Fruit fly (Drosophila melanogaster): ENCODE data around the gene CG43138.

The CG43138 gene

dm6 chrX:7539126-7539525 lies 11.0 kb downstream of the CG43138 start (continued):
- TF ChIP-seq fd85E (GFP tag; optimal IDR thresholded peaks at IDR 0.05) (no peak), topi (GFP tag; optimal IDR thresholded peaks at IDR 0.05) (no peak), vri (GFP tag; optimal IDR thresholded peaks at IDR 0.05) (no peak), CG4318 (GFP tag; optimal IDR thresholded peaks at IDR 0.05) (peak; percentile 8), Smox (GFP tag; optimal IDR thresholded peaks at IDR 0.05) (no peak), CG11762 (GFP tag; optimal IDR thresholded peaks at IDR 0.05; ENCODE audit: insufficient read depth) (peak; percentile 5), CG6276 (GFP tag; optimal IDR thresholded peaks at IDR 0.05) (no peak), CG8632 (GFP tag; optimal IDR thresholded peaks at IDR 0.05) (no peak), Ets96B (tag; optimal IDR thresholded peaks at IDR 0.05) (peak; percentile 34), Hr39 (GFP tag; optimal IDR thresholded peaks at IDR 0.05) (no peak), fkh (GFP tag; optimal IDR thresholded peaks at IDR 0.05) (no peak), achi (GFP tag; optimal IDR thresholded peaks at IDR 0.05) (peak; percentile 33), CG10631 (GFP tag; optimal IDR thresholded peaks at IDR 0.05) (peak; percentile 20), CG32006 (GFP tag; optimal IDR thresholded peaks at IDR 0.05) (peak; percentile 24), Eip78C (GFP tag) (peak; percentile 65), Met (GFP tag; optimal IDR thresholded peaks at IDR 0.05) (no peak), fd59A (GFP tag; optimal IDR thresholded peaks at IDR 0.05) (no peak), dsx (GFP tag; optimal IDR thresholded peaks at IDR 0.05; ENCODE audit: poor library complexity, severe bottlenecking) (no peak), CG34406 (GFP tag; optimal IDR thresholded peaks at IDR 0.05) (no peak), esn (GFP tag; optimal IDR thresholded peaks at IDR 0.05) (no peak), CG6163 (GFP tag; IDR thresholded peaks at IDR 0.05) (peak; percentile 80)

dm6 chrX:7540749-7541454 lies 12.8 kb downstream of the CG43138 start:
- TF ChIP-seq CG8632 (GFP tag; optimal IDR thresholded peaks at IDR 0.05) (peak; percentile 33), salr (GFP tag; optimal IDR thresholded peaks at IDR 0.05) (peak in 1 of 2 experiments; percentile 21), Eip93F (GFP tag; optimal IDR thresholded peaks at IDR 0.05) (no peak), Lpt (GFP tag; optimal IDR thresholded peaks at IDR 0.05) (no peak), CG6854 (GFP tag; optimal IDR thresholded peaks at IDR 0.05) (no peak), Hr4 (GFP tag; optimal IDR thresholded peaks at IDR 0.05) (no peak), achi (GFP tag; optimal IDR thresholded peaks at IDR 0.05) (peak; percentile 38), Sox102F (GFP tag; optimal IDR thresholded peaks at IDR 0.05) (no peak), fd59A (GFP tag; optimal IDR thresholded peaks at IDR 0.05) (peak; percentile 34), topi (GFP tag; optimal IDR thresholded peaks at IDR 0.05) (no peak), Sox14 (GFP tag; optimal IDR thresholded peaks at IDR 0.05) (no peak), spab (GFP tag; optimal IDR thresholded peaks at IDR 0.05) (peak; percentile 65), CG6276 (GFP tag; optimal IDR thresholded peaks at IDR 0.05) (peak; percentile 36), Ets96B (tag; optimal IDR thresholded peaks at IDR 0.05) (peak; percentile 78), dsx (GFP tag; optimal IDR thresholded peaks at IDR 0.05; ENCODE audit: poor library complexity, severe bottlenecking) (peak; percentile 71), Ets21C (GFP tag; optimal IDR thresholded peaks at IDR 0.05) (no peak), svp (GFP tag) (no peak), CG3032 (tag; optimal IDR thresholded peaks at IDR 0.05) (peak; percentile 75), CG8319 (GFP tag; optimal IDR thresholded peaks at IDR 0.05) (no peak), esn (GFP tag; optimal IDR thresholded peaks at IDR 0.05) (no peak), CG31627 (GFP tag; optimal IDR thresholded peaks at IDR 0.05) (no peak), CG1621 (tag; optimal IDR thresholded peaks at IDR 0.05) (no peak), fkh (GFP tag; optimal IDR thresholded peaks at IDR 0.05) (no peak), Smox (GFP tag; optimal IDR thresholded peaks at IDR 0.05) (no peak), CG10669 (GFP tag; optimal IDR thresholded peaks at IDR 0.05) (peak; percentile 46), acj6 (GFP tag; optimal IDR thresholded peaks at IDR 0.05) (peak; percentile 26), CG7368 (GFP tag; optimal IDR thresholded peaks at IDR 0.05) (no peak), CG6792 (GFP tag; optimal IDR thresholded peaks at IDR 0.05) (peak; percentile 19), CG11294 (GFP tag; IDR thresholded peaks at IDR 0.05) (no peak), dac (GFP tag; optimal IDR thresholded peaks at IDR 0.05) (no peak), Sox15 (GFP tag; optimal IDR thresholded peaks at IDR 0.05) (no peak), CG6808 (GFP tag; optimal IDR thresholded peaks at IDR 0.05) (peak; percentile 67), CG9139 (GFP tag; optimal IDR thresholded peaks at IDR 0.05) (peak; percentile 56), CG16779 (tag; optimal IDR thresholded peaks at IDR 0.05) (peak; percentile 47), CG4318 (GFP tag; optimal IDR thresholded peaks at IDR 0.05) (no peak), CG10631 (GFP tag; optimal IDR thresholded peaks at IDR 0.05) (peak; percentile 40), Hr38 (GFP tag; optimal IDR thresholded peaks at IDR 0.05) (no peak), OdsH (GFP tag; optimal IDR thresholded peaks at IDR 0.05) (peak; percentile 23), CG11762 (GFP tag; optimal IDR thresholded peaks at IDR 0.05; ENCODE audit: insufficient read depth) (peak; percentile 13)
